Worm (Caenorhabditis elegans) whole organism, L4/young adult: ENCODE results near the gene cyn-11.

Experiments
- W03F9.2 ChIP-seq: fragments of 150-350 bp; optimal IDR thresholded peaks from 2 replicates; lab custom pipeline; 2014; ENCODE audit warnings: missing biosample characterization, missing genetic modification characterization
- dao-5 ChIP-seq: sonication (generic microtip); optimal IDR thresholded peaks from 2 replicates; lab custom pipeline; 2016; ENCODE audit warnings: missing genotype, missing genetic modification characterization, moderate library complexity, missing compliant biosample characterization
- him-1 ChIP-seq: sonication (generic microtip); optimal IDR thresholded peaks from 2 replicates; lab custom pipeline; 2016; ENCODE audit warnings: missing genotype, missing genetic modification reagents, missing genetic modification characterization, missing compliant biosample characterization

Gene cyn-11

ce11 chrII:8733627-8734026 is 17.5 kb upstream of the cyn-11 start:
- TF ChIP-seq dao-5 (no peak), him-1 (tag; lab: Kevin White, UChicago) (no peak), W03F9.2 (tag; lab: Kevin White, UChicago) (no peak)

- TF ChIP-seq dao-5 (no peak), him-1 (tag; lab: Kevin White, UChicago) (no peak), W03F9.2 (tag; lab: Kevin White, UChicago) (no peak)
Measured at ce11 chrII:8732339-8733100, 16.4 kb upstream of the cyn-11 start, which contains the start of gene rol-6. TSS of gene rol-6 (plus strand) at chrII:8733050.

ce11 chrII:8731736-8732229 is 15.7 kb upstream of the cyn-11 start:
- TF ChIP-seq dao-5 = no peak
- TF ChIP-seq W03F9.2 (tag; lab: Kevin White, UChicago) = no peak

ce11 chrII:8730960-8731693 is 15.0 kb upstream of the cyn-11 start:
- TF ChIP-seq dao-5 (no peak), him-1 (tag; lab: Kevin White, UChicago) (no peak), W03F9.2 (tag; lab: Kevin White, UChicago) (no peak)

- TF ChIP-seq dao-5 (no peak), him-1 (tag; lab: Kevin White, UChicago) (no peak), W03F9.2 (tag; lab: Kevin White, UChicago) (no peak)
Measured at ce11 chrII:8730281-8730680, 14.2 kb upstream of the cyn-11 start.

- no peak for TF ChIP-seq him-1 (tag; lab: Kevin White, UChicago)
- TF ChIP-seq W03F9.2 (tag; lab: Kevin White, UChicago) = no peak
- TF ChIP-seq dao-5 = no peak
Measured at ce11 chrII:8726700-8727099, 10.6 kb upstream of the cyn-11 start, which contains the start of gene T01B7.9. TSS of gene T01B7.9 (minus strand) at chrII:8726800.

- TF ChIP-seq him-1 (tag; lab: Kevin White, UChicago) (no peak), W03F9.2 (tag; lab: Kevin White, UChicago) (no peak), dao-5 (no peak)
Measured at ce11 chrII:8721955-8722524, 6.0 kb upstream of the cyn-11 start, which contains the start of gene trcs-2. TSS of gene trcs-2 (plus strand) at chrII:8722474.

- TF ChIP-seq W03F9.2 (tag; lab: Kevin White, UChicago) = no peak
- TF ChIP-seq him-1 (tag; lab: Kevin White, UChicago) = no peak
- no peak for TF ChIP-seq dao-5
Measured at ce11 chrII:8717579-8717978, 1.5 kb upstream of the cyn-11 start.

ce11 chrII:8714913-8715447 is 1.1 kb downstream of the cyn-11 start, which contains the start of the genes rab-21 and T01B7.13:
TSS of gene rab-21 (minus strand) at chrII:8715013.
TSS of gene T01B7.13 (plus strand) at chrII:8715397.
- no peak for TF ChIP-seq him-1 (tag; lab: Kevin White, UChicago)
- TF ChIP-seq W03F9.2 (tag; lab: Kevin White, UChicago) = no peak
- TF ChIP-seq dao-5 = no peak

- TF ChIP-seq dao-5 (no peak), W03F9.2 (tag; lab: Kevin White, UChicago) (no peak), him-1 (tag; lab: Kevin White, UChicago) (no peak)
Measured at ce11 chrII:8710317-8710716, 5.8 kb downstream of the cyn-11 start, which contains the start of gene srg-15. TSS of gene srg-15 (minus strand) at chrII:8710417.

- TF ChIP-seq dao-5 = no peak
- no peak for TF ChIP-seq him-1 (tag; lab: Kevin White, UChicago)
- TF ChIP-seq W03F9.2 (tag; lab: Kevin White, UChicago) = no peak
Measured at ce11 chrII:8707024-8707423, 9.1 kb downstream of the cyn-11 start, which contains the start of gene cup-16. TSS of gene cup-16 (plus strand) at chrII:8707155.

ce11 chrII:8704413-8704874 is 11.6 kb downstream of the cyn-11 start, which contains the start of gene prx-5:
TSS of gene prx-5 (plus strand) at chrII:8704824.
- no peak for TF ChIP-seq him-1 (tag; lab: Kevin White, UChicago)
- TF ChIP-seq dao-5 = no peak
- no peak for TF ChIP-seq W03F9.2 (tag; lab: Kevin White, UChicago)

ce11 chrII:8703729-8704128 is 12.4 kb downstream of the cyn-11 start, which contains the start of gene ceh-7:
TSS of gene ceh-7 (minus strand) at chrII:8703829.
- TF ChIP-seq him-1 (tag; lab: Kevin White, UChicago) (no peak), W03F9.2 (tag; lab: Kevin White, UChicago) (no peak)
